Fruit fly (Drosophila melanogaster): ENCODE data around the gene Rpn1.

Rpn1 gene

DNA sequence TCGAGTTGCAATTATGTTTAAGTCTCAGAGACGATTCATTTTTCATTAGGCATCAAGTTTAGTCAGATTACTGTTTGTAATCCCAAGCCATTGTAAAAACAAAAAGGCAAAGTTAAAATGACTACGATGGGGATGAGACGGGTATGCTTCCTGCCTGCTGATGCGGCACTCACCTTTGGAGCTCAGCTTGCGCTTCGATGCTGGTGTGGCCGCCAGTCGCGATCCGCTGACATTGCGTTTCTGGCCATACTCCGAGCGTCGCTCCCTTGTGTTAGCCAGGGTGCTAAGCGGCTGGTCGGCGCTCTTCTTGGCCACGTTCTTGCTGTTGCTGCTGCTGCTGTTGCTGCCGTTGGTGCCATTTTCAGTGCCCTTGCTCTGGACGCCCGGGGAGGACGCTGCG is 5.1 kb downstream of the Rpn1 start:
- no peak for TF ChIP-seq CG8478 (optimal IDR thresholded peaks at IDR 0.05)
- no peak for TF ChIP-seq CTCF (optimal IDR thresholded peaks at IDR 0.05)

DNA sequence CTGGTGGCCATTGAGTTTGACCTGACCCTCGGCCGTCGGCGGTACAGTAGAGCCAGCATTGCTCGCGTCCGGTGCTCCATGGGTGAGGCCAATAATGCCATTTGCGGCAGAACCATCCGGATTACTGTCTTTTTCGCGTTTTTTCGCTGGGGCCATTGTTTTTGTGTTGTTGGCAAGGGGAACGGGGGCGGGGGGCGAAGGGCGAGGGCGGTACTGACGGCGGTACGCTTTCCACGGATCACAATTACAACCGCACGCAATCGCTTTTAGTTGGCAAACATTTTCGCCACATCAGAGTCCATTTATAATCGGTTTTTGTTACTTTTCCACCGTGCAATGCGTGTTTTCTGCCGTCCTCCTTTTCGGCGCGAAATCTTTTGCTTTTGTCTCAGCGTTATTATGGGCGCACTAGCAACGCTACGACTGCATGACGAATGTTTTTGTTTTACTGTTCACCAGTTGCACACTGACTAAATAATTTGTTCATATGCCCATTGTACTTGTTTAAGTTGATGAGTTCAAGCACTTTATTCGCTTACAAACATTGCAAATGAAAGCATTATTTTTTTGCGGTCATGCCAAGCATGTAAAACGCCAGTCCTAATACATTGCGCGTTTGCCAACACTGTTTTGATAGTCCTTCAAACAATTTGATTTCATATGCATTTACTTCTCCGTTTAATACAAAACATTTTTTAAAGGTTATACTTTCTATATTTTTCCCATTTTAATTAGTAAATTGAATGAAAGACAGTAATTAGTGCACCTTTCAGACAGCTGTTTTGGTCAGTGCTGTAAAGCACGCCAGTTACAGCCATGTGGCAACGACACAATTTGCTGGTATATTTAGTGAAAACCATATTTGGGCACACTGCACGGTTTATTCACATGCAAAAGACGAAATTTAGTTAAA is 8.2 kb downstream of the Rpn1 start, which contains the start of gene Pfdn6:
TSS of gene Pfdn6 (plus strand) at position 839 of the 913 bp plus-strand sequence.
- TF ChIP-seq CG8478 (optimal IDR thresholded peaks at IDR 0.05): no peak
- TF ChIP-seq CTCF (optimal IDR thresholded peaks at IDR 0.05): no peak

DNA sequence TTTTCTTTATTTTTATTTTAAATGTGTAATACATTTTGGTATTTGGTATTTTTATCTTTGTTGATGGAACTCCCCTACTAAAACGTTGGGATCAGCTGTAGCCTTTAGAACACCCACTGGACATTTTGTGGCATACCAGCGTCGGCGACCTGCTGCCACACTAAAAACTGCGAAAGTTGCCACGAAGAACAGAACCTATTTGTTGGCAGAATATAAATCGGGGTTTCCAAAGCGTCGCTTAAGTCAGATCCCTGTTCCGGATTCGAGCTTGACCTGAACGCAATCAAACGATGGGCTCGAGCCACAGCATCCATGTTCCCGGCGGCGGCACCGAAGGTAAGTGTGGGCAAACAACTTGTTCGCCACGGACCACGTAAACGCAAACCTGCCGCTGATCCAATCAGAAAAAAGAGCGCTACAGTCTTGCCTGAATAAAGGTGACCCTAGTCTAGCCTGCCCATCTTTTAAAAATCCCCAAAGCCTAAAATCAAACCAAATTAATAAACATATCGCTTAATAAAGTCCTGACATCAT is 10.0 kb downstream of the Rpn1 start, which contains the start of gene Grasp65:
TSS of gene Grasp65 (plus strand) at position 173 of the 534 bp plus-strand sequence.
- TF ChIP-seq CG8478 (optimal IDR thresholded peaks at IDR 0.05): no peak
- TF ChIP-seq CTCF (optimal IDR thresholded peaks at IDR 0.05): no peak

DNA sequence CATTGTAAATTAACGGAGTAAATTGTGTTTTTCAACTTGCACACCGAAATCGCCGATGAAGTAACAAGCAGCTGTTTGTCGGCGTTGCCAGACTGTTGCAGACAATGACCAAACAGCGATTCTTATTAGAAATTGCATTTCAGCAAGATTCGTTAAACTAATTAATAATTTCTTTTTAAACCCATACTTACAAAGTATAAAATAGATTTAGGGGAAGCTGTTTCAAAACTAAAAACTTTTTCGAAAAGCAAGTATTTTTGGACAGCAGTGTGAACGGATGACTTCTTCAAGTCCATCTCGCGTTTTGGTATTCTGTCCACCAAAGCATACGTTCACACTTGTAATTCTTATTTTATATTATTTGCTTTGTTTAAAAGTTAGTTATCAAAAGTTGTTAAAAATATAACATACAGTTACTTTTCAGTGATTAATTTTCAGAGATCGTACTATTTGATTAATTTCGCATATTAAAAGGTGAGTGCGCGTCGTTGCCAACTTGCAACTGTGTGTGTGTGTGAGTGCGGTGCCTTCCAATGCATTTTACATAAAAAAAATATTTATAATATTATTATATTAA is 13.7 kb downstream of the Rpn1 start, which contains the start of the genes CG8004 and RhoGDI:
TSS of gene CG8004 (minus strand) at position 74 of the 577 bp plus-strand sequence.
TSS of gene RhoGDI (plus strand) at position 309 of the 577 bp plus-strand sequence.
- TF ChIP-seq CG8478 (optimal IDR thresholded peaks at IDR 0.05) (no peak), CTCF (optimal IDR thresholded peaks at IDR 0.05) (no peak)

DNA sequence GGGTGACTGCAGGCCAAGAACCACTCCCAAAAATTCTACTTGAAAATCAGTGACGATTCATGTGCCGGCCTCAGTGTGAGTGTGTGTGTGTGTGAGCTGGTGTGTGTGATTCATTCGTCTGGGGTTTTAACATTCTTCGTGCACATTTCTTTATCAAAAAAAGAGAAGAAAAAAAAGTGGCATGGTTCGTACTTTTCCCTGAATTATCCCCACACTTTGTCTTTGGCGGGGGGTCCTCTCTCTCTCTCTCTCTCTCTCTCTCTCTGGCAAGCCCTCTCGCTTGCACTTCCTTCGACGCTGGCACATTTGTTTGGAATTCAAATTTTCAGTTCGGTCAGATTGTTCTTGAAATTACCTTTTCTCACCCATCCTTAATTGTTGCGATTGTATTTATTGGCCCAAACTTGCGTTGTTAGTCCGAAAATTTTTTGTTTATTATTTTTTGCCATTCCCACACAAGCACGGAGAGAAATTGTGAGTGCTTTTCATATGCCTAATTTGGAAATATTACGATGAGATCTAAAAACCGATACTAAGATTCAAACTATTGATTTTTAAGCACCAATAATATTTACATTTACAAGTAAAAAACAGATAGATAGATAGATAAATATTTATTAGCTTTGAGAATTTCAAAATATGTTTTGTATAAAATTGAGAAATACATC is 14.3 kb downstream of the Rpn1 start:
- TF ChIP-seq CG8478 (optimal IDR thresholded peaks at IDR 0.05): no peak
- no peak for TF ChIP-seq CTCF (optimal IDR thresholded peaks at IDR 0.05)

DNA sequence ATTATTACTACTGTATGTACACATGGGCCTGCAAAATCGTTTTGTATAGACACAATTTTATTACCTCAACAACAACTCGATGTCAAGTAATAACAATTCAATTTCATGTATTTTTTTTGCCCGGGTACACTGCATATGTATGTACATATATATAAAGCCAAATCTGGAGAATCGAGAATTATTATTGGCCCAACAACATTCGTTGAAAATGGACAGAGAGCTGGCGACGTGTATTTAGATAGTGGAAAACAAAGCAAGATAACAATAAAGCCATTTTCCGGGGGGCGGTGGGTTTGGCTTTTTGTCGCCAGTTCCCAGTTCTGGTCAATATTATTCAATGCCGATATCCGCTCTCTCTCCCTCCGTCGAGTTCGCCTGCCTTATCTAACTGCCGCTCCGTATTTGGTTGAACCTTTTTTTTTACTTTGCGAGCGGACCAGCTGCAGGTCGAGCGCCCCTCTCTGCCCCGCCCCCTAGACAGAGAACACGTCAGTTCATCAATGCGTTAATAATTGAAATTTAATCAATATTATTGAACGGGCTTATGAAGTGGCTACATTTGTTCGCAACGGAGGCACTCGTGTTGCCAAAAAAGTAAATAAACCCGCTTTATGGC is 15.0 kb downstream of the Rpn1 start:
- TF ChIP-seq CG8478 (optimal IDR thresholded peaks at IDR 0.05) (no peak), CTCF (optimal IDR thresholded peaks at IDR 0.05) (no peak)

DNA sequence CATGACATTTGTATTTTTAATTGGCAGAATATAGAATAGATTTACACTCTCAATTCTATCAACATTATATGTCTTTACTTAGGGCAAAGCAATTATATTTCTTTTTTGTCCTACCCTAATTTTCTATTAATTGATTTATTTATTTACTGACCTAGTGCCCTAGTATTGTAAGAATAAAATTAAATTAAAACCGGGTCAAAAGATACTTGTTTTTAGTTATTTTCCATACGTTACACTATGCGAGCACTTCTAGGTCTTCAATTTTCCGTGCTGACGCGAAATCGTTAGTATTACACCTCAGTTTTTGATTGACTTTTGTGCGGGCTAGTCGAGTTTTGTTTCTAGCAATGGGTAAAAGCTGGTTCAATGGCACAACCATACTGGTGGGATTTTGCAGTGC is 16.5 kb downstream of the Rpn1 start, which contains the start of gene CG46462:
TSS of gene CG46462 (plus strand) at position 301 of the 400 bp plus-strand sequence.
- TF ChIP-seq CTCF (optimal IDR thresholded peaks at IDR 0.05): no peak
- no peak for TF ChIP-seq CG8478 (optimal IDR thresholded peaks at IDR 0.05)

DNA sequence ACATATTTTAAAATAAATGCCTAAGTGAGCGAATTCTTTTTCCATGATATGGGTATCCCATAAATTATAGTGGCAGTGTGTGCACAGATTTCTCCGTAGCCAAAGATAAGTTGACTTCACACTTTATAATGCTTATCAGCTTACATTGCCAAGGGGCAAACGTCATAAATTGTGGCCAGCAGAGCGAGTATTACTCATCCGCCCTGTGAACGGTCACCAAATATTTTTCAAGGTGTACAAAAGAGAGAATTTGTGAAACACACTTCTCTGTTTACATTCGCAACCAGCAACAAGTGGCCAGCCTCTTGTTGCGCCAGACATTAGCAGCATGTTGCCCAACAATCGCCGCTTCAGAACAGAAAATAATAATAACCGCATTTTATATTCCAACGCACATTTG is 18.1 kb downstream of the Rpn1 start:
- TF ChIP-seq CG8478 (optimal IDR thresholded peaks at IDR 0.05): no peak

DNA sequence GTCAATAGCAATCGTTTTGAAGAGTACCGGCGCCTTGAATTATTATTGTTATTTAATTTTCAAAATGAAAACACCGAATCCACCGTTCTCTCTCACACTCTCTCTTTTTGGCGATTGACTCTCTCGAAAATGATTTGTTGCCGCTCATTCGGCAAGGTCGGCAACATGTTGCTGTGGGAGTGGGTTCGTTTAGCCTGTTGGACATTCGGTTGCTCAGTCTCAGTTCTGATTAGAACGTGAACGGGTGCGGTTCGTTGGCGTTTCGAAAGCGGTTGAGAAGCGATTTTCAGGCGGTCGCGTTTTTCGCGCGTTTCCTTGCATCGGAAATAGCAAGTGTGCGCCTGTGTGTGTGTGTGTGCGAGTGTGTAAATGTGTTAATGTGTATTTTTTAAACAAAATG is 24.2 kb downstream of the Rpn1 start, which contains the start of gene Ac76E:
TSS of gene Ac76E (plus strand) at position 264 of the 400 bp plus-strand sequence.
- TF ChIP-seq CG8478 (optimal IDR thresholded peaks at IDR 0.05): no peak
- no peak for TF ChIP-seq CTCF (optimal IDR thresholded peaks at IDR 0.05)

DNA sequence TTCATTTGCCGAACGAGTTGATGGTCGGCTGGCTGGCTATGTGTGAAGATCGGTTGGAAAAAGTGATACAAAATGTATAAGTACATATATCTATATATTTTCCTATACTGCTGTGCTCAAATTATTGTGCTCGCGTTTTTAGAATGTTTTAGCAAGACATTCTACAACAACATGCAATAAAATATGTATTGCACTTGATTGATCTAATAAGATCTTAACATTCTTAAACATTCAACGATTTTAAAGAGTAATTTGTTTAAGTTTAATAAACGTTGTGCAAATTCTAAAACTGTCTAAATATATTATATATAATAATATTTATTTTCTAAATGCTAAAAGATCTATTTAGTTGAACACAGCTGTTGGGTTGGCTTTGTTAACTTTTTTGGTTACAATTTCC is 25.5 kb downstream of the Rpn1 start:
- TF ChIP-seq CTCF (optimal IDR thresholded peaks at IDR 0.05) (no peak), CG8478 (optimal IDR thresholded peaks at IDR 0.05) (no peak)

DNA sequence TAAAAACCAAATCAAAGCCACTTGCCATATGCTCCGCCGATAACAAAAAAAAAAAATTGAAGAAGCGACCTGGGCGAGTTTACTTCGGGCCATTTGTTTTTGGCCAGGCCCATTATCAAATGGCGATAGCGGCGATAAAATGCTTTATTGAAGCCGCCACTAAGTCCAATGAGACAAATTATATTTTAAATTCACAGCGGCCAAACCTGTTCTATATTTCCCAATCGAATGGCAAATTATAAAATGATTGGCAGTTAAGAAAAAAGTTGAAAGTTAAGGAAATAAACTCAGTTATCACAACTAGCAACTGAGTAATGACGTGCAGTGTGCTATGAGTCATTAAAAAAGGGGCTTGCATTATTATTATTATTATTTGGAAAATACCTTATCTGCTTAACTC is 26.3 kb downstream of the Rpn1 start:
- TF ChIP-seq CG8478 (optimal IDR thresholded peaks at IDR 0.05) (no peak), CTCF (optimal IDR thresholded peaks at IDR 0.05) (no peak)

DNA sequence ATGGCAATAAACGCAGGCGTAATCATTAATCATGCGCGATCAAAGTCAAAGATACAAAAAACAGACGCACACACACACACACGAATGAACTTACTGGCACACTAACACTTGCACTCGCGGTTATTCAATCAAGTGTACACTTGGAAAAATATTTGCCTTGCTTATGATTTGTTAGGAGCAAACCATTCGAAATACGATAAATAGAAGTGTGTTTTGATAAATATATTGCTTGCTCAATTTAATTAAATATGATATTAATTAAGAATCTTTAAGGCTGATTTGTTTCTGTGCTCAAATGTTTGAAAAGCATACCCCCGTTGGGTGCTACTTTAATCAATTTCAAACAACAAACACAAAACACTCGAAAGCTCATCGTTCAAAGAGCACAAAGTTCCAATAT is 30.6 kb downstream of the Rpn1 start:
- TF ChIP-seq CTCF (optimal IDR thresholded peaks at IDR 0.05): no peak
- TF ChIP-seq CG8478 (optimal IDR thresholded peaks at IDR 0.05): no peak

DNA sequence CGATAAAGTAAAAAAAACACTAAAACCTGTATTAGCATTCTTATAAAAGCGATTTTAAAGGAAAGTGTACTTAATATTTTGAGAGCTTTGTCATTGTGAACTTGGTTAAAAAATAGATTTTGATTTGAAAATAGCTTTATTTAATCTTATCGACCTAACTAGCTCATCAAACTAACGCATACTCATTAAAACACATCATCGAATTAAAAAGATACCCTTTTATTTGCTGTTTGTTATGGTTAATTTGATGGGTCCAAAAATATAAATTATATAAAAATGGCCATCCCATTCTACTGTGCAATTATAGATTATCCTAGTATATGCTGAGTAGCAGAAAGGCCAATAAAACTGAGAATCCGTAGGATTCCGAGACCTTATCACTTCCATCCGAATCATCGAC is 36.2 kb downstream of the Rpn1 start, which contains the start of gene CG32219:
TSS of gene CG32219 (minus strand) at position 101 of the 400 bp plus-strand sequence.
- no peak for TF ChIP-seq CTCF (optimal IDR thresholded peaks at IDR 0.05)
- TF ChIP-seq CG8478 (optimal IDR thresholded peaks at IDR 0.05): no peak

DNA sequence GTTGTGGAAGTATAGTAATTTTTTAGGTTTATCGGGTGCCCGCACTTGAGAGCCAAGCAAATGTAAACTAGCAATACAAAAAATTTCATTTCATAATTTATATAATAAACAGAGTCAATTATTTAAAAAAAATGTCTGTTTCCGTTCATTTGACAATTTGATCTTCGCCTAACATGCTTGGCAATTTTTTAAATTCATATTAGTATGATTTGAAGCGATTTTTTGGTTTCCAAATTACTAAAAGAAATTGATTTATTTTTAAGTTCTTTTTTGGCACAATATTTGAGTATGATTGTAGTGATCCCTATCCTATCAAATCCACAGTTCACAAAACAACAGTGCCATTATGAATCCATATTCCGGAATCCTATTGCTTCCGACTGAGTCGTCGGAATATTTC is 37.0 kb downstream of the Rpn1 start, which contains the start of gene CG34258:
TSS of gene CG34258 (minus strand) at position 101 of the 400 bp plus-strand sequence.
- TF ChIP-seq CTCF (optimal IDR thresholded peaks at IDR 0.05): no peak
- no peak for TF ChIP-seq CG8478 (optimal IDR thresholded peaks at IDR 0.05)

All from S2 (cell line).